Fruit fly (Drosophila melanogaster): ENCODE measurements around the gene Atg17.

Atg17 gene

DNA sequence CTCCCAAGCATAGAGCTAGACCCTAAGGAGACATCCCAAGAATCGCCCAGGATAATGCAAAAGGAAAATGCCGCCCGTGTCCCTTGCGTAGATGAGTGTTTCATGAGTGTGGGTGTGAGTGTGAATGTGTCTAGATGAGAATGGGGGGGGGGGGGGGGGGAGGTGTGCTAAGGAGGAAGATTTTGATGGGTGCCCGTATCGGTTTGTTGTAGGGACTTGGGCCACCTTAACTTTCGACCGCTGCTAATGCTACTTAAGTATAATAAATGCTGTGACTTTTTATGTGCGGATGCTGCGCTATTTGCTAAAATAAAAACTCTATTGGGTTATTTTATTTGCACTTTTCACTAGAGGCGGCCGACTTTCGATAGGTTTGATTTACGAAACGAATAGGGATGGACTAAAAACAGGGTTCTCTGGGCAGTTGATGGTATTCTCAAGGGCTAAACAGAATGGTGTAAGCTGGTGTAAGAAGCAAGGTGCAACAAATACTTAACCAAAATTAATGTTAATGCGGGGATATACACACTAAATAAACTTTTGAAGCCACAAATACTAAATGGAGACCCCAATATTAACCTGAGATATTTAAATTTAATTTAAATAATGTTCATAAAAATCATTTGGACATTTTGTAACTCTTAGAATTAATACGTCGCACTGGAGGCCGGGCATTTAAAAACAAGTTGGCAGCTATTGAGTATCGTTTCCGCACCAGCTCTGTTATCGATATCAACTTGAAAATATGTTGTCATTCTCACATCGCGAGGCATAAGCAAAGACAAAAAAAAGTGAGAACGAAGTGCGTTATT lies at the start of gene Atg17, which contains the start of gene Xe7 (continued):
- TF ChIP-seq ewg (GFP tag; optimal IDR thresholded peaks at IDR 0.05) (peak; percentile 80), gsb (GFP tag; IDR thresholded peaks at IDR 0.05) (peak; percentile 76), CG4328 (GFP tag; optimal IDR thresholded peaks at IDR 0.05) (peak; percentile 92), CG43689 (GFP tag; IDR thresholded peaks at IDR 0.05) (peak; percentile 67; the same call in 1 of the 2 replicates), Lpt (GFP tag; optimal IDR thresholded peaks at IDR 0.05) (no peak), chm (GFP tag; IDR thresholded peaks at IDR 0.05) (peak; percentile 35; the same call in 1 of the 2 replicates), CG1024 (GFP tag; IDR thresholded peaks at IDR 0.05) (0 out of 2 replicates have a peak, but pooled peaks have one; percentile 20), oc (tag; optimal IDR thresholded peaks at IDR 0.05) (no peak), Adf1 (GFP tag; IDR thresholded peaks at IDR 0.05) (peak; percentile 34; the same call in 1 of the 2 replicates), CG10462 (GFP tag; optimal IDR thresholded peaks at IDR 0.05) (peak; percentile 80), CG2120 (GFP tag; optimal IDR thresholded peaks at IDR 0.05) (peak; percentile 97), croc (GFP tag; conservative IDR thresholded peaks at IDR 0.05) (peak; percentile 87), ttk (GFP tag; IDR thresholded peaks at IDR 0.05) (peak; percentile 82), Sry-β (GFP tag; optimal IDR thresholded peaks at IDR 0.05) (no peak), chn (GFP tag; optimal IDR thresholded peaks at IDR 0.05) (peak; percentile 92), jigr1 (GFP tag; IDR thresholded peaks at IDR 0.05) (peak; percentile 79; the same call in 2 of the 3 replicates), CG15269 (tag; optimal IDR thresholded peaks at IDR 0.05) (peak; percentile 94), D (optimal IDR thresholded peaks at IDR 0.05) (no peak), D (GFP tag; optimal IDR thresholded peaks at IDR 0.05) (peak; percentile 80), ase (GFP tag; IDR thresholded peaks at IDR 0.05) (peak; percentile 85), E2f1 (GFP tag; IDR thresholded peaks at IDR 0.05) (peak; percentile 90), Ptx1 (GFP tag; IDR thresholded peaks at IDR 0.05) (peak; percentile 95), Gug (GFP tag; IDR thresholded peaks at IDR 0.05) (peak; percentile 97), CG12744 (GFP tag; optimal IDR thresholded peaks at IDR 0.05) (peak; percentile 57), CG7839 (tag; optimal IDR thresholded peaks at IDR 0.05) (peak; percentile 94), CG30403 (GFP tag; optimal IDR thresholded peaks at IDR 0.05) (peak; percentile 97), chif (GFP tag; optimal IDR thresholded peaks at IDR 0.05) (peak; percentile 79 to 90), cad (GFP tag; optimal IDR thresholded peaks at IDR 0.05) (no peak), CG1233 (GFP tag; optimal IDR thresholded peaks at IDR 0.05) (peak; percentile 88), mam (GFP tag; optimal IDR thresholded peaks at IDR 0.05) (peak; percentile 96), aop (GFP tag; IDR thresholded peaks at IDR 0.05) (no peak), HHEX (GFP tag; optimal IDR thresholded peaks at IDR 0.05) (peak; percentile 85), CG2712 (tag; optimal IDR thresholded peaks at IDR 0.05) (peak; percentile 91), Ets97D (GFP tag; optimal IDR thresholded peaks at IDR 0.05) (peak; percentile 79), HmgD (GFP tag; optimal IDR thresholded peaks at IDR 0.05) (peak; percentile 81), cwo (GFP tag; optimal IDR thresholded peaks at IDR 0.05) (peak; percentile 68), Oaz (GFP tag; IDR thresholded peaks at IDR 0.05) (peak; percentile 84), CG2199 (GFP tag; IDR thresholded peaks at IDR 0.05) (no peak), grn (GFP tag; optimal IDR thresholded peaks at IDR 0.05) (no peak), danr (GFP tag; IDR thresholded peaks at IDR 0.05) (peak; percentile 83), cg (GFP tag; optimal IDR thresholded peaks at IDR 0.05) (peak; percentile 73), nerfin-1 (tag; optimal IDR thresholded peaks at IDR 0.05) (peak; percentile 82), tup (GFP tag; optimal IDR thresholded peaks at IDR 0.05) (peak; percentile 76), nau (GFP tag; optimal IDR thresholded peaks at IDR 0.05) (peak; percentile 44), stwl (tag; optimal IDR thresholded peaks at IDR 0.05) (peak; percentile 71), CG14710 (tag; optimal IDR thresholded peaks at IDR 0.05) (peak; percentile 94), dati (GFP tag; IDR thresholded peaks at IDR 0.05) (peak; percentile 68), D19B (GFP tag; optimal IDR thresholded peaks at IDR 0.05) (peak; percentile 79), CG6765 (GFP tag; optimal IDR thresholded peaks at IDR 0.05) (peak; percentile 75), hbn (GFP tag; IDR thresholded peaks at IDR 0.05; ENCODE audit: partially characterized antibody) (no peak)
